Fruit fly (Drosophila melanogaster) Kc167 (cell line): ENCODE measurements around the gene CG43249.

Source experiments
- Myc ChIP-seq: fragments of >200 bp; optimal IDR thresholded peaks from 2 replicates; lab custom pipeline; 2017; ENCODE audit warnings: missing external identifiers
- Sin3A ChIP-seq: fragments of >200 bp; optimal IDR thresholded peaks from 2 replicates; lab custom pipeline; 2018; ENCODE audit warnings: missing external identifiers
- h ChIP-seq: fragments of >200 bp; optimal IDR thresholded peaks from 3 replicates; lab custom pipeline; 2018; ENCODE audit warnings: missing external identifiers
- insv ChIP-seq: fragments of >200 bp; optimal IDR thresholded peaks from 3 replicates; lab custom pipeline; 2018; ENCODE audit warnings: missing external identifiers
- psq ChIP-seq: fragments of >200 bp; optimal IDR thresholded peaks from 2 replicates; lab custom pipeline; 2017; ENCODE audit warnings: missing external identifiers
- ttk ChIP-seq: sonication (Bioruptor generic); optimal IDR thresholded peaks from 2 replicates; lab custom pipeline; 2017; ENCODE audit warnings: missing external identifiers

Gene CG43249

DNA sequence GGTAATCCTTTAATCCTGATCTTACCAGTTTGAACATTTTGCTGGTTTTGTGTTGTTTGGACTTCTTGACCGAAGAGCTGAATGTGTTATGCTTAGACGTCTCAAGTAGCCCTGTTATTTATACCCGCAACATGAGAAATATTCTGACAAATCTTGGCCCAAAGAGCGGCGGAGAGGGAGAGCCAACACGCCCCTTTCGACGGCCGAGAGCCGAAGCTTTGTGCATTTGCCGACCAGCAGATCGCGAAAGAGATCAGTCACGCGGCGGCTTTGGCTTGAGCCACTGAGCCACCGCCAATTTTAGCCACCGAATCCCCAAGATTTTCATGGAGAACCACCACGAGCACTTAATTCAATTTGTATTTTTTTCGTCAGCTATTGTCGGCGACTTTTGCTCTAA, 8.6 kb upstream of the CG43249 start, which contains the start of gene CG4962:
TSS of gene CG4962 (minus strand) at position 101 of the 400 bp plus-strand sequence.
- no peak for TF ChIP-seq ttk (lab: Kevin White, UChicago)
- no peak for TF ChIP-seq insv (lab: Kevin White, UChicago)
- no peak for TF ChIP-seq psq (lab: Kevin White, UChicago)
- TF ChIP-seq Sin3A (lab: Kevin White, UChicago) = no peak
- no peak for TF ChIP-seq h
- TF ChIP-seq Myc (lab: Kevin White, UChicago) = no peak

DNA sequence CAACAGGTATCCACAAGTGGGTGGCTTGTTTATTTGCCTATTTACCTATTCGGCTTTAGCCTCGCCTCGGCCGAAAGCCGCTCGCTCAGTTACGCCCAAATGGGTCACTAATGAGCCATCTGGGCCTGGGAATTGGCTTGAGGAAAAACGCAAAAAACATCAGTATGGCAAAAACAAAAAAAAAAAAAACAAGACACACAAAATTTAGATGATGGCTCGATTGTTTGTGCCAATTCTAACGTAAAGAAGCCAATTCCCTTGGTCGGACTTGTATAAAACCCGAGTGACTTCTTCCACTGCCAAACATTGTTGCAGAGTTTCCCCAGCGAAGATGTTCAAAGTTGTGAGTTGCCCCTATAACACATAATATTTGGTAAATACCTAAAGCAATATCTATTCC, 2.9 kb upstream of the CG43249 start, which contains the start of gene CG4982:
TSS of gene CG4982 (plus strand) at position 301 of the 400 bp plus-strand sequence.
- TF ChIP-seq insv (lab: Kevin White, UChicago) (no peak), ttk (lab: Kevin White, UChicago) (no peak), h (no peak), Sin3A (lab: Kevin White, UChicago) (no peak), psq (lab: Kevin White, UChicago) (no peak)

DNA sequence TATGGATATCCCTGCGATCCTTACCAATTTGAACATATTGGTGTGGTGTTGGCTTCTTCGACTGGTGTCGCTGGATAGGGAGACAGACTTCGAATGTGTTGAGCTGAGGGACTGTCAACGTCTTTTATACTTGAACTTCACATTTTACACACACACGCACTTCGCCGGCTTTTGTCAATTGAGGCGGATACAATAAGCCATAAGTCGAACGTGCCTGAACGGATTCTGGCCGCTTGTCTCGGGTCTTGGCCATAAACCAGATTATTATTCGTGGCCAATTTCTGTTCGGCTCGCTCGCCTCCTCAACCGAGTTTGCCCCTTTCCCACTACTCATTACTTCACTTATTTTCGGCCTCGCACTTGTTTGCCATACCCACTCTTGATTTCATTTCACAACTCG, 1.0 kb upstream of the CG43249 start, which contains the start of gene CG13044:
TSS of gene CG13044 (minus strand) at position 101 of the 400 bp plus-strand sequence.
- TF ChIP-seq psq (lab: Kevin White, UChicago) (no peak), ttk (lab: Kevin White, UChicago) (no peak), h (no peak), insv (lab: Kevin White, UChicago) (no peak), Myc (lab: Kevin White, UChicago) (no peak), Sin3A (lab: Kevin White, UChicago) (no peak)

DNA sequence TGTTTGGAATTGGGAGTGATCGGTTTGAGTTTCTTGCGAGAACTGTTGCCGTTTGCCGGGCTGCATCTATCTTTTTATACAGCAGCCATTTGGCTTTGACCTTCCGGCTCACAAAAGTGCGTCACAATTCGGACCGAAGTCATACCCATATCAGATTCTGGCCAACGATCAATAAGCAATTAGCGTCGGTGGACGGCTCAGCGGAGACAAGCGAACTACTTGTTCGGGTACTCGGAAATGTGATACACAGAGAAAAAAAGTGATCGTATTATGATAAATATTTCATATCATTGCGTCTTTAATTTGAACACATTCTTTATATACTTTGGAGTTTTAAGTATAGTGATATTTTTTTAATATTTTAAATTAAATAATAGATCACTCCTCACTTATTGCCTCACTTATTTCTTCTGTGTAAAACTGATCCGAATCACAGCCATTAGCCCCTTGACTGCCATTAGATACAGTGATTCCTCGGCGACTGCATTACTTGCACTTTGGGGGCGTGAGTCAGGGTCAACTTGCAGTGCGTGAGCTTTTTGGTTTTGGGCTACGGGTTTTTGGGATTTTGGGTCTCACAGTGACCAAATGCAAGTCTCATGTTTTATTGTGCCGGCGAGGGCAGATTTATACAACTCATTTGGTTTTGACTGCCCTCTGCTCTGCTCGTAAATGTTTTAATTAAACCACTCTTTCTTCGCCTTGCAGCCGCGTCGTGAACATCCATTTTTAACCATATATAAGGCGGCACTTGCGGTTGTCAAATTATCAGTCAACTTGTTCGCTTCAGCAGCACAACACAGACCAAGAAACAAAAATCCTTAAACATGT, 2.0 kb downstream of the CG43249 start, which contains the start of the genes CG13043 and CG13063:
TSS of gene CG13043 (minus strand) at position 51 of the 831 bp plus-strand sequence.
TSS of gene CG13063 (plus strand) at position 781 of the 831 bp plus-strand sequence.
- TF ChIP-seq Sin3A (lab: Kevin White, UChicago) = no peak
- no peak for TF ChIP-seq ttk (lab: Kevin White, UChicago)
- no peak for TF ChIP-seq h
- no peak for TF ChIP-seq insv (lab: Kevin White, UChicago)
- no peak for TF ChIP-seq psq (lab: Kevin White, UChicago)
- TF ChIP-seq Myc (lab: Kevin White, UChicago) = no peak

DNA sequence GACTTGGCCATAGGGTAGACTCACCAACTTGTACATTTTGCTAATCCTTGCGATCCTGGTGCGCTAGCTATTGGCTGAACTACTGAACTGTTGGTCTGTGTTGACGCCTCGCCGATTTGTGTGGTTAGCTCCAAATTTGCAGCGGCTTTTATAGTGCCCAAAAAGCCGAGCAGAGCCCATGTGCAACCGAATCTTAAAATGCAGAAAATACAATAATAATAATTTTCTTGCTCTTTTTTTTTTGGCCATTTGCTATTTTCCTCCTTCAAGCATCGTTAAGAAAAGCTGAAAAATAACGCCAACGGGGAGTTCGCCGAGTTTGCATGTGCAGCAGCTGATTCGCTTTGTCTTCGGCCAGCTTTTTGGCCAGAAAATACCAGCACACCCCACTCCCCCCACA, 4.3 kb downstream of the CG43249 start, which contains the start of gene CG13042:
TSS of gene CG13042 (minus strand) at position 101 of the 400 bp plus-strand sequence.
- no peak for TF ChIP-seq Myc (lab: Kevin White, UChicago)
- no peak for TF ChIP-seq Sin3A (lab: Kevin White, UChicago)
- no peak for TF ChIP-seq ttk (lab: Kevin White, UChicago)
- TF ChIP-seq psq (lab: Kevin White, UChicago) = no peak
- no peak for TF ChIP-seq insv (lab: Kevin White, UChicago)

DNA sequence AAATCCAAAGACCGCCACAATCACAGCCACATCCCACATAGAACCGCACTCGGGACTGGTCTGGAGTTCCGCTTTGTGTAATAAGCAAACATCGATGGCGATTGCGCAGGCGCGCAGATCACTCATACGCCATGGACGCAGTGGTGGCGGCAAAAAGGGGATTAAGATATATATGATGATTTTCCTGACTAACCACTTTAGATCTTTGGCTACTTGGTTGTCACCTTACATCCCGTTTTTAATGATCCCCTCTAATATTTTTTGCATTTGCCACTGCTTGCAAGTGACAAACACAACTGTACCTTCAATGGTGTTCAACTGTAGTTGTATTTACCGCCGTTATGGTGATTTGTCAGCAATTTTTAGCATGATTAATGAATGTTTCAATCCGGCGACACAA, 5.9 kb downstream of the CG43249 start:
- TF ChIP-seq Sin3A (lab: Kevin White, UChicago) = no peak

DNA sequence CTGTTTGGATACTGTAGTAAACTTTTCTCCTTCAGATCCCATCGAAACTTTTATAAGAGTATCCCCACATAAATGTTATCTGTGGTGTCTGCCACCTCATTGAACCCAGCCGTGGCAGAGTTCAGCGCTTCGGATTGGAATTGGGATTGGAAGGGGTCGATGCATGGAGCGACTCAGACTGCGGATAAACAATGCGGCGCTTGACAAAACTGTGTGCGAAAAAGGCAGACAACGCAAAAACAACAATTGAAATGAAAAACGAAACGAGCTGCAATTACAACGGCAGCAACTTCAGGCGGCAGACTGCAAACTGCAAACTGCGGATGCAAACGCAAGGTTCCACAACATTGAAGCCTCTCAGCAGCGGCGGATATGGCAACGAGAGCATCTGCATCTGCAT, 9.9 kb downstream of the CG43249 start, which contains the start of gene CG13062:
TSS of gene CG13062 (plus strand) at position 301 of the 400 bp plus-strand sequence.
- TF ChIP-seq ttk (lab: Kevin White, UChicago) (no peak), Sin3A (lab: Kevin White, UChicago) (no peak), Myc (lab: Kevin White, UChicago) (no peak), psq (lab: Kevin White, UChicago) (no peak), insv (lab: Kevin White, UChicago) (no peak), h (no peak)

DNA sequence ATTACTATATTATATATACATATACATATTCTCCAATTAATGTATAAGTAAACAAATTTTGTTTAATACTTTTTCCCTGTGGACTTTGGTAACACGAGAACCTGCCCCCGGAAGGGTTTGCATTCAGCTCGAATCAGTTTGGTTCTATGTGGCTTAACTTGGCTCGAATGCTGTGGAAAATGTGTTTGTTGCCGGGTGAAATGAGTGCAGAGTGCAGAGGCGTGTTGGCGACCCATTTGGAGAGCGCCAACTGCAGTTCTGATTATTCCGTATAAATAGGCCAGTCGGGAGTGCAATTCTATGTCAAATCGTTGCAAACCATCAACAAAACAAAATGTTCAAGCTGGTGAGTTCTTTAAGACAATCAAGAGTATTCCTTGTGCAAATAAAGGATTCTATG, 13.6 kb downstream of the CG43249 start, which contains the start of gene Nplp3:
TSS of gene Nplp3 (plus strand) at position 301 of the 400 bp plus-strand sequence.
- TF ChIP-seq Myc (lab: Kevin White, UChicago) (no peak), ttk (lab: Kevin White, UChicago) (no peak), psq (lab: Kevin White, UChicago) (no peak), h (no peak), insv (lab: Kevin White, UChicago) (no peak), Sin3A (lab: Kevin White, UChicago) (no peak)

DNA sequence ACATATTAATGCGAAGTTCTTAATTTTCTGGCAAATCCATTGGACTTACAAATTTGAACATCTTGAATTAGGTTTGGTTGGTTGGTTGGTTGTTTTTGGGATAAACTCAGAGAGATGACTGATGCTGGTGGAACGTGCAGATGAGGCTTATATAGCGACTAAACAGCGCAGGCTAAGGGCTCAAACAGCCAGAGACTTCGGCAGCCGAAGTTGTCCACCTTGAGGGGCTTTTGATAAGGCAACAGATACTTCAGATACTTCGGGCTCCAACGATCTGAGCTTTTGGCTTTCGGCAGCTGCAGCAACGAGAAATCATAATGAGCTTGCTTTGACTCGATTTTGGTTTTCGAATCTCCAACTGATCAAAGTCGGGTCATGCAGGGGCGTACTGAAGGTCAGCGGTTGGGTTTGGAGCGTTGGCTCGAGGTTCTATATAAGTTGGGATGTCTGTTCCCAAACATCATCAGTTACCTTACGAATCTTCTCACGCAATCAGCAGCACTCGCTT, 15.4 kb downstream of the CG43249 start, which contains the start of the genes CG13041 and CG13060:
TSS of gene CG13041 (minus strand) at position 128 of the 508 bp plus-strand sequence.
TSS of gene CG13060 (plus strand) at position 458 of the 508 bp plus-strand sequence.
- no peak for TF ChIP-seq psq (lab: Kevin White, UChicago)
- TF ChIP-seq insv (lab: Kevin White, UChicago) = no peak
- no peak for TF ChIP-seq h
- TF ChIP-seq Myc (lab: Kevin White, UChicago) = no peak
- no peak for TF ChIP-seq Sin3A (lab: Kevin White, UChicago)
- TF ChIP-seq ttk (lab: Kevin White, UChicago) = no peak

DNA sequence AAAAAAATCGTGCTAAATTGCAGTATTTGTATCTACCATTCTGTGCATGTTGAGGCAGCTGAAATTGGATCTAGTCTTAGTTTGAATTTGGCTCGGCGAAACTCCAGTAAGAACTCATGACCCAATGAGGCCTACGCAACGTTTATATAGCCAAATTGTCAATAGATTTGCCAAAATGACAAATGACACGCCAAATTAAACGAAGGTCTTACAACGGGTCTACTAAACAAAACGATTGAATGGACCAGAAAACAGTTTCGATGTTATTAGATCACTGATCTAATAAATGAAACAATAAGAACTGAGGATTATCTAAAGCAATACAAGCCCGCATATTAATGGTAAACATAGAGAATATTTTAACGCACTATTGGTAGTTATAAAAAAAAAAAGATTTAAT, 17.1 kb downstream of the CG43249 start, which contains the start of gene CG42718:
TSS of gene CG42718 (minus strand) at position 101 of the 400 bp plus-strand sequence.
- TF ChIP-seq Sin3A (lab: Kevin White, UChicago) = no peak
- TF ChIP-seq h = no peak
- TF ChIP-seq psq (lab: Kevin White, UChicago) = no peak
- no peak for TF ChIP-seq ttk (lab: Kevin White, UChicago)
- TF ChIP-seq Myc (lab: Kevin White, UChicago) = no peak
- no peak for TF ChIP-seq insv (lab: Kevin White, UChicago)

DNA sequence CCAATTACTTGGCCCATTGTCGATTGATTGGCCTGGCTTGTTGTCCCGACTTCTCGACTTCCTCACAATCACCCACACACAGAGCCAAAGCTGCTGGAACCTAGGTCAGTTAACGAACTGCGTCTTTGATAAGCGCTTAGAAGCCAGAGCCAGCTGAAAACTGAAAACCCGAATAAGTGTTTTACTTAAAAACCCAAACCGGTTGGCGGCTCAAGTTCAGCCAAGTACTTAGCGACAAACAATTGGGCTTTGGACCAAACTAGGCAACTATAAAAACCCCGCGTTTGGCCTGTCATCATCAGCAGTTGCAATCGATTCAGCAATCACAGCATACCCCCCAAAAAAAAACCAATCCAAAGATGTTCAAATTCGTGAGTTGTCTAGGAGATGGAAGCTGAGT, 19.3 kb downstream of the CG43249 start, which contains the start of gene CG13059:
TSS of gene CG13059 (plus strand) at position 301 of the 400 bp plus-strand sequence.
- no peak for TF ChIP-seq psq (lab: Kevin White, UChicago)
- no peak for TF ChIP-seq Sin3A (lab: Kevin White, UChicago)
- TF ChIP-seq Myc (lab: Kevin White, UChicago) = no peak
- TF ChIP-seq ttk (lab: Kevin White, UChicago) = no peak
- TF ChIP-seq h = no peak
- no peak for TF ChIP-seq insv (lab: Kevin White, UChicago)
